Worm (Caenorhabditis elegans) whole organism, mixed stage, embryonic: ENCODE data around the gene F21H7.5.

Source experiments
- lsy-2 ChIP-seq: fragments of 150-350 bp; optimal IDR thresholded peaks from 2 replicates; lab custom pipeline; 2014; ENCODE audit warnings: missing biosample characterization, missing genetic modification characterization
- nhr-237 ChIP-seq: fragments of 150-350 bp; optimal IDR thresholded peaks from 2 replicates; lab custom pipeline; 2014; ENCODE audit warnings: missing biosample characterization, missing genetic modification characterization
- nhr-28 ChIP-seq: fragments of 150-350 bp; optimal IDR thresholded peaks from 2 replicates; lab custom pipeline; 2014; ENCODE audit warnings: missing biosample characterization, missing genetic modification characterization
- pha-4 ChIP-seq: fragments of 150-350 bp; optimal IDR thresholded peaks from 2 replicates; lab custom pipeline; 2018; ENCODE audit warnings: missing biosample characterization, missing genetic modification reagents, missing genetic modification characterization
- unc-39 ChIP-seq: fragments of 150-350 bp; optimal IDR thresholded peaks from 2 replicates; lab custom pipeline; 2014; ENCODE audit warnings: missing biosample characterization, missing genetic modification characterization
- ztf-11 ChIP-seq: fragments of 150-350 bp; optimal IDR thresholded peaks from 2 replicates; lab custom pipeline; 2014; ENCODE audit warnings: missing biosample characterization, missing genetic modification characterization

ce11 chrV:16285794-16286193, 48.5 kb downstream of the F21H7.5 start, which contains the start of gene F28G4.4:
- TF ChIP-seq ztf-11 (tag; lab: Kevin White, UChicago): no peak
- no peak for TF ChIP-seq nhr-237 (tag; lab: Kevin White, UChicago)
- TF ChIP-seq lsy-2: no peak
- TF ChIP-seq nhr-28 (tag; lab: Kevin White, UChicago): no peak
- TF ChIP-seq unc-39 (tag; lab: Kevin White, UChicago): no peak
- no peak for TF ChIP-seq pha-4 (tag; lab: Kevin White, UChicago)
